Worm (Caenorhabditis elegans) whole organism, mixed stage, embryonic: ENCODE results near the gene F56B6.6.

Experiments used
- M03D4.4 ChIP-seq: sonication (generic microtip); optimal IDR thresholded peaks from 2 replicates; lab custom pipeline; 2017; ENCODE audit warnings: mild to moderate bottlenecking, missing genetic modification characterization, missing compliant biosample characterization
- bed-3 ChIP-seq: fragments of 200-800 bp; sonication (Bioruptor generic); optimal IDR thresholded peaks from 3 replicates; lab custom pipeline; 2018; ENCODE audit warnings: mild to moderate bottlenecking, missing genetic modification characterization, moderate library complexity, missing compliant biosample characterization
- blmp-1 ChIP-seq: fragments of 150-350 bp; optimal IDR thresholded peaks from 2 replicates; lab custom pipeline; 2014; ENCODE audit warnings: missing biosample characterization, missing genetic modification characterization
- ceh-39 ChIP-seq: fragments of 150-350 bp; optimal IDR thresholded peaks from 2 replicates; lab custom pipeline; 2014; ENCODE audit warnings: missing biosample characterization, missing genetic modification characterization
- ceh-43 ChIP-seq: fragments of 200-800 bp; sonication (Bioruptor generic); optimal IDR thresholded peaks from 2 replicates; lab custom pipeline; 2018; ENCODE audit warnings: mild to moderate bottlenecking, missing genetic modification characterization, moderate library complexity, missing compliant biosample characterization
- ceh-83 ChIP-seq: fragments of 200-800 bp; sonication (Bioruptor generic); optimal IDR thresholded peaks from 2 replicates; lab custom pipeline; 2018; ENCODE audit warnings: mild to moderate bottlenecking, missing genetic modification characterization, missing compliant biosample characterization
- ces-1 ChIP-seq: fragments of 150-350 bp; optimal IDR thresholded peaks from 2 replicates; lab custom pipeline; 2014; ENCODE audit warnings: missing biosample characterization, missing genetic modification reagents, missing genetic modification characterization
- cnd-1 ChIP-seq: fragments of 200-800 bp; sonication (Bioruptor generic); optimal IDR thresholded peaks from 2 replicates; lab custom pipeline; 2018; ENCODE audit warnings: mild to moderate bottlenecking, missing genetic modification characterization, missing compliant biosample characterization
- elt-1 ChIP-seq: sonication (generic microtip); optimal IDR thresholded peaks from 2 replicates; lab custom pipeline; 2017; ENCODE audit warnings: missing genetic modification characterization, mild to moderate bottlenecking, missing compliant biosample characterization, antibody characterized with exemption, moderate library complexity, borderline replicate concordance; ENCODE audit not compliant: insufficient read depth
- elt-3 ChIP-seq: fragments of 150-350 bp; optimal IDR thresholded peaks from 2 replicates; lab custom pipeline; 2014; ENCODE audit warnings: missing biosample characterization, missing genetic modification characterization
- flh-1 ChIP-seq: fragments of 200-800 bp; sonication (Bioruptor generic); optimal IDR thresholded peaks from 2 replicates; lab custom pipeline; 2018; ENCODE audit warnings: mild to moderate bottlenecking, missing genetic modification characterization, moderate library complexity, missing compliant biosample characterization
- ham-2 ChIP-seq: fragments of 200-800 bp; sonication (Bioruptor generic); optimal IDR thresholded peaks from 2 replicates; lab custom pipeline; 2018; ENCODE audit warnings: mild to moderate bottlenecking, missing genetic modification characterization, missing compliant biosample characterization
- hlh-1 ChIP-seq: fragments of 150-350 bp; optimal IDR thresholded peaks from 2 replicates; lab custom pipeline; 2014; ENCODE audit warnings: missing biosample characterization, missing genetic modification reagents, missing genetic modification characterization
- lin-32 ChIP-seq: fragments of 200-800 bp; sonication (Bioruptor generic); optimal IDR thresholded peaks from 2 replicates; lab custom pipeline; 2018; ENCODE audit warnings: mild to moderate bottlenecking, missing genetic modification characterization, missing compliant biosample characterization
- lsy-2 ChIP-seq: fragments of 150-350 bp; optimal IDR thresholded peaks from 2 replicates; lab custom pipeline; 2014; ENCODE audit warnings: missing biosample characterization, missing genetic modification characterization
- mab-5 ChIP-seq: fragments of 150-350 bp; optimal IDR thresholded peaks from 2 replicates; lab custom pipeline; 2014; ENCODE audit warnings: missing biosample characterization, missing genetic modification characterization
- mep-1 ChIP-seq: fragments of 150-350 bp; optimal IDR thresholded peaks from 2 replicates; lab custom pipeline; 2017; ENCODE audit warnings: missing biosample characterization, missing genetic modification reagents, missing genetic modification characterization, inconsistent platforms
- mls-2 ChIP-seq: sonication (generic microtip); optimal IDR thresholded peaks from 2 replicates; lab custom pipeline; 2016; ENCODE audit warnings: mild to moderate bottlenecking, missing genetic modification characterization, moderate library complexity, missing compliant biosample characterization
- nhr-12 ChIP-seq: fragments of 150-350 bp; optimal IDR thresholded peaks from 2 replicates; lab custom pipeline; 2014; ENCODE audit warnings: missing biosample characterization, missing genetic modification characterization
- nhr-2 ChIP-seq: fragments of 150-350 bp; optimal IDR thresholded peaks from 2 replicates; lab custom pipeline; 2014; ENCODE audit warnings: missing biosample characterization, missing genetic modification characterization
- nhr-237 ChIP-seq: fragments of 150-350 bp; optimal IDR thresholded peaks from 2 replicates; lab custom pipeline; 2014; ENCODE audit warnings: missing biosample characterization, missing genetic modification characterization
- nhr-28 ChIP-seq: fragments of 150-350 bp; optimal IDR thresholded peaks from 2 replicates; lab custom pipeline; 2014; ENCODE audit warnings: missing biosample characterization, missing genetic modification characterization
- pha-4 ChIP-seq: fragments of 150-350 bp; optimal IDR thresholded peaks from 2 replicates; lab custom pipeline; 2018; ENCODE audit warnings: missing biosample characterization, missing genetic modification reagents, missing genetic modification characterization
- sem-2 ChIP-seq: fragments of 200-800 bp; sonication (Bioruptor generic); optimal IDR thresholded peaks from 2 replicates; lab custom pipeline; 2018; ENCODE audit warnings: mild to moderate bottlenecking, missing genetic modification characterization, missing compliant biosample characterization
- snpc-4 ChIP-seq: fragments of 150-350 bp; optimal IDR thresholded peaks from 2 replicates; lab custom pipeline; 2014; ENCODE audit warnings: missing biosample characterization, missing genetic modification characterization
- sptf-1 ChIP-seq: sonication (generic microtip); optimal IDR thresholded peaks from 2 replicates; lab custom pipeline; 2017; ENCODE audit warnings: mild to moderate bottlenecking, missing genetic modification characterization, moderate library complexity, missing compliant biosample characterization
- tbx-8 ChIP-seq: fragments of 200-800 bp; sonication (Bioruptor generic); optimal IDR thresholded peaks from 2 replicates; lab custom pipeline; 2018; ENCODE audit warnings: mild to moderate bottlenecking, missing genetic modification characterization, moderate library complexity, missing compliant biosample characterization
- unc-120 ChIP-seq: sonication (generic microtip); optimal IDR thresholded peaks from 2 replicates; lab custom pipeline; 2017; ENCODE audit warnings: missing genetic modification characterization, missing compliant biosample characterization; ENCODE audit not compliant: poor library complexity, severe bottlenecking
- unc-39 ChIP-seq: fragments of 150-350 bp; optimal IDR thresholded peaks from 2 replicates; lab custom pipeline; 2014; ENCODE audit warnings: missing biosample characterization, missing genetic modification characterization
- zip-8 ChIP-seq: fragments of 150-350 bp; optimal IDR thresholded peaks from 2 replicates; lab custom pipeline; 2014; ENCODE audit warnings: missing biosample characterization, missing genetic modification characterization
- ztf-11 ChIP-seq: fragments of 150-350 bp; optimal IDR thresholded peaks from 2 replicates; lab custom pipeline; 2014; ENCODE audit warnings: missing biosample characterization, missing genetic modification characterization

The F56B6.6 gene

ce11 chrX:3506556-3506955, 26.3 kb downstream of the F56B6.6 start:
- TF ChIP-seq nhr-2 (tag; lab: Kevin White, UChicago) (no peak), mab-5 (tag; lab: Kevin White, UChicago) (no peak), mep-1 (tag; lab: Kevin White, UChicago) (no peak), mls-2 (tag; lab: Kevin White, UChicago) (no peak)

DNA sequence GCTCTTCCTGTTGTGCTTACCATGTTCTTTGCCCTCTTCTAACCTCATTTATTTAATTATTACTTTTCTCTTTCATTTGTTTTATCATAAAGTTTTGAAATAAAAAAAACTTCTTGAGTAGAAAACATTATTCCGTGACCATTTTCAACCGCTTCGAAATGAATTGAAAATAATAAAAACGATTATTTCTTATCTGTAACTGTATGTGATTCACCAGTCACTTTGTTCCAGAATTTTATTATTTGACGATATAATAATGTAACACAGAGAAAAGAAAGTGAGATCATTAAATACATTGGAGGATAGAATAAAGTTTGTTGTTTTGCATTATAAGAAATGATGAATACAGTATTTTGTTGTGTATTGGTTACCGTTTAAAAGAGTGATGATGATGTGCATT, 27.8 kb downstream of the F56B6.6 start:
- no peak for TF ChIP-seq zip-8 (tag; lab: Kevin White, UChicago)
- TF ChIP-seq tbx-8 (GFP tag; lab: Kevin White, UChicago): no peak
- no peak for TF ChIP-seq ces-1 (GFP tag; lab: Kevin White, UChicago)
- TF ChIP-seq flh-1 (GFP tag; lab: Kevin White, UChicago): no peak
- TF ChIP-seq ztf-11: no peak
- TF ChIP-seq sptf-1 (tag; lab: Kevin White, UChicago): no peak
- TF ChIP-seq M03D4.4 (tag; lab: Kevin White, UChicago): no peak
- no peak for TF ChIP-seq mls-2 (tag; lab: Kevin White, UChicago)
- no peak for TF ChIP-seq bed-3 (GFP tag; lab: Kevin White, UChicago)
- no peak for TF ChIP-seq hlh-1 (tag; lab: Kevin White, UChicago)
- no peak for TF ChIP-seq mep-1 (tag; lab: Kevin White, UChicago)
- no peak for TF ChIP-seq elt-1 (tag; lab: Kevin White, UChicago)
- no peak for TF ChIP-seq ceh-39
- TF ChIP-seq ham-2 (GFP tag; lab: Kevin White, UChicago): no peak
- TF ChIP-seq nhr-28 (tag; lab: Kevin White, UChicago): no peak
- TF ChIP-seq lsy-2 (tag; lab: Kevin White, UChicago): no peak
- no peak for TF ChIP-seq lin-32 (GFP tag; lab: Kevin White, UChicago)
- TF ChIP-seq ceh-83 (GFP tag; lab: Kevin White, UChicago): no peak
- TF ChIP-seq sem-2 (GFP tag; lab: Kevin White, UChicago): no peak
- TF ChIP-seq elt-3 (tag; lab: Kevin White, UChicago): no peak
- TF ChIP-seq, all 35 proteins: peak for 0

DNA sequence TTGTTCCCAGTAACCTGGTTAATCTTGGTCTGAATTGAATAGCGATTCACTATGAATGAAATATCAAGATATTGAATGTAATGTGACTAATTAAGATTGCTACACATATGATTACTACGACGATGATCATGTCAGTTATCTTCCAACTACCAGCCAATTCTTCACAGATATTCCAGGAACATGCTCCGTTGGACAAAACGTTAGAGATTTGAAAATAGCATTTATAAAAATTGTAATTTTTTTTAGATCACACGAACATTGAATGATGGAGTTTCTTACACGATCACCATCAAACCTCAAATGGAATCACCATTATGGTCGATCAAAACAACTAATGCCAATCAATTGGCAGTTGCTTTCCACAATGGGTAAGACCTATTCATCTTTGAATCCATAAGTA, 29.8 kb downstream of the F56B6.6 start:
- TF ChIP-seq ceh-39 (no peak), nhr-12 (no peak), tbx-8 (GFP tag; lab: Kevin White, UChicago) (no peak), unc-120 (tag; lab: Kevin White, UChicago) (no peak), ceh-43 (GFP tag; lab: Kevin White, UChicago) (no peak), nhr-237 (no peak), ham-2 (GFP tag; lab: Kevin White, UChicago) (no peak), ceh-83 (GFP tag; lab: Kevin White, UChicago) (no peak), ces-1 (GFP tag; lab: Kevin White, UChicago) (no peak), elt-1 (tag; lab: Kevin White, UChicago) (no peak), pha-4 (tag; lab: Kevin White, UChicago) (no peak), blmp-1 (tag; lab: Kevin White, UChicago) (no peak), flh-1 (GFP tag; lab: Kevin White, UChicago) (no peak), nhr-2 (tag; lab: Kevin White, UChicago) (no peak), snpc-4 (tag; lab: Kevin White, UChicago) (no peak), lin-32 (GFP tag; lab: Kevin White, UChicago) (no peak), mls-2 (tag; lab: Kevin White, UChicago) (no peak)

DNA sequence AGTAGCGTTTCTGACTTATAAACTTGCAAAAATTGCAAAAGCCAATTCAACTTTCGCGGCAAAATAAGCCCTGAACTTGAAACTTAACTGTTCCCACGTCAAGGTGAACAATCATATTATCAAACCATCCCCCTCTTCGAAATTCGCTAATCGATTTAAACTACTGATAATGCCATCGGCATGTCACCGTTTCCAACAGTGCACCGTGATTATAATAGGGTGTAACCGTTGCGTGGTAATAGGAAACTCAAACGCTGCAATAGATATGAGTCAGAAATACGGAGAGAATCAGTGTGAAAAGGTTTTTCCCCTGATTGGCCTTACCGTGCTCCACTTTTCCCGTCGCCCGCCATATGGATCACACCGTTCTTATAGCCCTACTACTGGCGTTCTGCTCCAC, 31.9 kb downstream of the F56B6.6 start:
- TF ChIP-seq nhr-28 (tag; lab: Kevin White, UChicago) (no peak), cnd-1 (tag; lab: Kevin White, UChicago) (no peak), sem-2 (GFP tag; lab: Kevin White, UChicago) (no peak), nhr-237 (no peak), unc-39 (tag; lab: Kevin White, UChicago) (no peak), bed-3 (GFP tag; lab: Kevin White, UChicago) (no peak), ces-1 (GFP tag; lab: Kevin White, UChicago) (no peak), M03D4.4 (tag; lab: Kevin White, UChicago) (no peak), unc-120 (tag; lab: Kevin White, UChicago) (no peak), mep-1 (tag; lab: Kevin White, UChicago) (no peak), sptf-1 (tag; lab: Kevin White, UChicago) (no peak), nhr-2 (tag; lab: Kevin White, UChicago) (no peak), lsy-2 (tag; lab: Kevin White, UChicago) (no peak), hlh-1 (tag; lab: Kevin White, UChicago) (no peak), pha-4 (tag; lab: Kevin White, UChicago) (no peak), elt-3 (tag; lab: Kevin White, UChicago) (no peak), mls-2 (tag; lab: Kevin White, UChicago) (no peak), ceh-83 (GFP tag; lab: Kevin White, UChicago) (no peak), ceh-39 (no peak)
